Worm (Caenorhabditis elegans): ENCODE data around the gene fbxb-95.

ce11 chrII:1844552-1844951 lies 9.6 kb upstream of the fbxb-95 start:
- TF ChIP-seq tra-4 (tag; optimal IDR thresholded peaks at IDR 0.05) (no peak), ama-1 (optimal IDR thresholded peaks at IDR 0.05) (no peak), hnd-1 (tag; optimal IDR thresholded peaks at IDR 0.05) (no peak), sea-1 (GFP tag; conservative IDR thresholded peaks at IDR 0.05) (no peak), B0310.2 (tag; optimal IDR thresholded peaks at IDR 0.05) (no peak), flt-1 (GFP tag; IDR thresholded peaks at IDR 0.05) (no peak)
